Worm (Caenorhabditis elegans) whole organism, L3 larva: ENCODE results near the gene F54D5.9.

Source experiments
- ama-1 ChIP-seq: fragments of 150-350 bp; optimal IDR thresholded peaks from 2 replicates; lab custom pipeline; 2018
- elt-3 ChIP-seq, 3 experiments: fragments of 150-350 bp in 1 of 3; sonication (generic microtip) in 2 of 3; optimal IDR thresholded peaks; 2 replicates in 2 of 3; 4 replicates in 1 of 3; lab custom pipeline; 2014 to 2017; ENCODE audit warnings: missing biosample characterization in 3 of 3, missing genetic modification characterization in 3 of 3
- lin-15B ChIP-seq: fragments of 150-350 bp; optimal IDR thresholded peaks from 2 replicates; lab custom pipeline; 2014; ENCODE audit warnings: missing biosample characterization, missing genetic modification characterization
- nhr-11 ChIP-seq: fragments of 150-350 bp; optimal IDR thresholded peaks from 2 replicates; lab custom pipeline; 2014; ENCODE audit warnings: missing biosample characterization, missing genetic modification characterization
- nhr-237 ChIP-seq: fragments of 150-350 bp; optimal IDR thresholded peaks from 2 replicates; lab custom pipeline; 2014; ENCODE audit warnings: missing biosample characterization, missing genetic modification characterization
- nhr-28 ChIP-seq: fragments of 150-350 bp; optimal IDR thresholded peaks from 2 replicates; lab custom pipeline; 2014; ENCODE audit warnings: missing biosample characterization, missing genetic modification characterization
- nhr-76 ChIP-seq: fragments of 150-350 bp; sonication (generic microtip); optimal IDR thresholded peaks from 5 replicates; lab custom pipeline; 2014; ENCODE audit warnings: missing biosample characterization, missing genetic modification characterization
- pqm-1 ChIP-seq: fragments of 150-350 bp; optimal IDR thresholded peaks from 2 replicates; lab custom pipeline; 2017; ENCODE audit warnings: missing biosample characterization, missing genetic modification characterization, inconsistent platforms
- snpc-4 ChIP-seq: fragments of 150-350 bp; optimal IDR thresholded peaks from 2 replicates; lab custom pipeline; 2014; ENCODE audit warnings: missing biosample characterization, missing genetic modification characterization
- unc-62 ChIP-seq: fragments of 150-350 bp; sonication (generic microtip); optimal IDR thresholded peaks from 4 replicates; lab custom pipeline; 2014; ENCODE audit warnings: missing biosample characterization, missing genetic modification reagents, missing genetic modification characterization

DNA sequence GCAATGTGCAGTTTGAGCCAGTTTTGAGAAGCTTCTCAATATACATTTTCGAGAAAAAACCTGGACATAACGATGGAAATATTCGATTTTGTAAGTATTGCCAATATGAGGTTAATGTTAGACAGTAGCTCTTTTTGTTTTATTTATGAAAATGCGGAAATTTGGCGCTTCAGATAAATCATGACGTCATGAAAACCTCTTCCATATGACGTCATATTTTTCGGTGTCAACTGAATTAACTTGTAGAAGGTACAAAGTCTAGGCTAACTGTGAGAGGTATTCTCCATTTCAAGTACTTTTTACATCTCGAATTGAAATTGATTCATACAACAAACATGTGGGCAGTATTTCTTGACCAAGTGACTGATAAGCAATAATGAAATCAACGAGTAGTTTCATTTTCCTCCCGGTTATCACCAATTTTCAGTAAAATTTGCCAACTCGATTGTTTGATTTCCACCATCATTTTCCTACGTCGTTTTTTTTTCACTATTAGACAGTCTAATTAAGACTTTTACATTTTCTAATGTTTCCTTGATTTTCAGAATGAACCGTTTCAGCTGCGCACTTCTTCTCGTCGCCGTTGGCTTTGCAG lies 26.7 kb upstream of the F54D5.9 start, which contains the start of gene F54D5.3:
- TF ChIP-seq elt-3 (tag; optimal IDR thresholded peaks at IDR 0.05; lab: Kevin White, UChicago) = no peak
- no peak for TF ChIP-seq nhr-28 (tag; lab: Kevin White, UChicago)
- no peak for TF ChIP-seq nhr-237 (tag; lab: Kevin White, UChicago)
- TF ChIP-seq pqm-1 (tag; lab: Kevin White, UChicago) = peak; percentile 75
- TF ChIP-seq unc-62 (GFP tag; lab: Kevin White, UChicago) = no peak
- TF ChIP-seq lin-15B (tag; lab: Kevin White, UChicago) = no peak
- no peak for TF ChIP-seq ama-1 (lab: Kevin White, UChicago)
- TF ChIP-seq snpc-4 (tag; lab: Kevin White, UChicago) = no peak
- TF ChIP-seq nhr-11 = no peak
- no peak for TF ChIP-seq nhr-76 (tag; lab: Kevin White, UChicago)
